Worm (Caenorhabditis elegans) whole organism, L1 larva: Measurements from ENCODE around the gene btb-8.

Source experiments
- C16A3.4 ChIP-seq: fragments of 150-350 bp; optimal IDR thresholded peaks from 2 replicates; lab custom pipeline; 2014; ENCODE audit warnings: missing biosample characterization, missing genetic modification characterization
- ama-1 ChIP-seq: fragments of 150-350 bp; optimal IDR thresholded peaks from 2 replicates; lab custom pipeline; 2014
- mep-1 ChIP-seq: fragments of 150-350 bp; optimal IDR thresholded peaks from 2 replicates; lab custom pipeline; 2014; ENCODE audit warnings: missing biosample characterization, missing genetic modification characterization
- nhr-90 ChIP-seq: sonication (generic microtip); optimal IDR thresholded peaks from 2 replicates; lab custom pipeline; 2016; ENCODE audit warnings: mild to moderate bottlenecking, missing genetic modification characterization, missing compliant biosample characterization; ENCODE audit not compliant: poor library complexity
- rnt-1 ChIP-seq: sonication (generic microtip); optimal IDR thresholded peaks from 2 replicates; lab custom pipeline; 2016; ENCODE audit warnings: mild to moderate bottlenecking, missing genetic modification characterization, moderate library complexity, missing compliant biosample characterization

ce11 chrII:1756582-1756981 is 34.0 kb downstream of the btb-8 start, which contains the start of gene fbxb-53:
- no peak for TF ChIP-seq mep-1
- no peak for TF ChIP-seq rnt-1 (tag; lab: Kevin White, UChicago)
- TF ChIP-seq ama-1 (lab: Kevin White, UChicago): no peak
- no peak for TF ChIP-seq C16A3.4 (tag; lab: Kevin White, UChicago)
- no peak for TF ChIP-seq nhr-90 (tag; lab: Kevin White, UChicago)
